Worm (Caenorhabditis elegans): ENCODE measurements around the gene T28D6.4.

DNA sequence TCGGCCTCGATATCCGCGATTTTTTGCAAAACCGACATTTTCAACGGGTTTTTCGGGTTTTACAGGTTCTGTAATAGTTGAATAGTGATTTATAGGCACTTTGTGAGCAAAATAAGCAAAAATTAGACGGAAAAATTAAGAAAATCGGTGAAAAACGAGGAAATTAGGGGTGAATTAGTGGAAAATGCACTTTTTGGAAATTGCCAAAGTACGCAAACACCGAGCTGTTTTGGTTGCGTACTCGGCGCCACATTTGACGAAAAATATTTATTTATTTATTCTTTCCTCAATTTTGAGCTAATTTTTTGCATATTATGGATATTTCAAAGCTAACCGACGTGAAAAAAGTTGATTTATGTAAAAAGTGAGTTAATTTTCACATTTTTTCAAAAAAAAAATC is 17.2 kb upstream of the T28D6.4 start, which contains the start of the genes T28D6.6 and pen-2:
- TF ChIP-seq unc-30 (tag; optimal IDR thresholded peaks at IDR 0.05) (no peak), ces-1 (GFP tag; optimal IDR thresholded peaks at IDR 0.05) (no peak), ztf-11 (tag; optimal IDR thresholded peaks at IDR 0.05) (no peak), mdl-1 (tag; optimal IDR thresholded peaks at IDR 0.05) (no peak), hpl-2 (GFP tag; optimal IDR thresholded peaks at IDR 0.05) (no peak), pax-3 (tag; optimal IDR thresholded peaks at IDR 0.05) (no peak), unc-62 (GFP tag; optimal IDR thresholded peaks at IDR 0.05) (no peak), nhr-77 (tag; optimal IDR thresholded peaks at IDR 0.05) (no peak)

All from whole organism, L1 larva.